Comparison of ENCODE assay signal across 5 worm cellular contexts in genomic region chrII:6825732-6826131, ce11.
TF ChIP-seq lines count a peak whose summit lies in the region.

No protein-coding gene starts in this region.

TF ChIP-seq in whole organism, L1 larva, 84 proteins besides CTCF, POLR2A, EP300 and RAD21 (continues in another document):
- no peak for TF ChIP-seq nhr-11 (tag; optimal IDR thresholded peaks at IDR 0.05; lab: Kevin White, UChicago)
- TF ChIP-seq mab-9 (GFP tag; IDR thresholded peaks at IDR 0.05; lab: Robert Waterston, UW), result no peak
- TF ChIP-seq ces-1 (GFP tag; optimal IDR thresholded peaks at IDR 0.05; lab: Kevin White, UChicago), result no peak
- peak; percentile 88 for TF ChIP-seq blmp-1 (tag; optimal IDR thresholded peaks at IDR 0.05; lab: Kevin White, UChicago)
- TF ChIP-seq ceh-82 (tag; optimal IDR thresholded peaks at IDR 0.05; lab: Kevin White, UChicago), result peak in 1 of 3 experiments; percentile 5
- TF ChIP-seq lsy-2 (tag; optimal IDR thresholded peaks at IDR 0.05; lab: Kevin White, UChicago), result peak in 1 of 2 experiments; percentile 9
- TF ChIP-seq mdl-1 (tag; optimal IDR thresholded peaks at IDR 0.05; lab: Kevin White, UChicago), result no peak
- peak; percentile 51 for TF ChIP-seq nhr-20 (tag; optimal IDR thresholded peaks at IDR 0.05; lab: Kevin White, UChicago)
- no peak for TF ChIP-seq ets-5 (GFP tag; IDR thresholded peaks at IDR 0.05; lab: Robert Waterston, UW)
- peak; percentile 77 for TF ChIP-seq lin-14 (GFP tag; optimal IDR thresholded peaks at IDR 0.05; lab: Kevin White, UChicago)
- TF ChIP-seq snu-23 (GFP tag; optimal IDR thresholded peaks at IDR 0.05; lab: Kevin White, UChicago), result peak; percentile 14
- no peak for TF ChIP-seq sptf-1 (tag; optimal IDR thresholded peaks at IDR 0.05; lab: Kevin White, UChicago)
- no peak for TF ChIP-seq lir-3 (tag; optimal IDR thresholded peaks at IDR 0.05; lab: Kevin White, UChicago; ENCODE audit: poor library complexity)
- TF ChIP-seq unc-30 (tag; optimal IDR thresholded peaks at IDR 0.05; lab: Kevin White, UChicago), result no peak
- no peak for TF ChIP-seq tbx-2 (tag; optimal IDR thresholded peaks at IDR 0.05; lab: Kevin White, UChicago)
- no peak for TF ChIP-seq isw-1 (GFP tag; IDR thresholded peaks at IDR 0.05; lab: Robert Waterston, UW)
- TF ChIP-seq hpl-2 (GFP tag; optimal IDR thresholded peaks at IDR 0.05; lab: Kevin White, UChicago), result no peak
- peak; percentile 43 for TF ChIP-seq rnt-1 (tag; optimal IDR thresholded peaks at IDR 0.05; lab: Kevin White, UChicago)
- peak in 1 of 2 experiments; percentile 70 for TF ChIP-seq egl-27 (tag; optimal IDR thresholded peaks at IDR 0.05; lab: Kevin White, UChicago)

TF ChIP-seq in whole organism, L3 larva, 47 proteins besides CTCF, POLR2A, EP300 and RAD21:
- TF ChIP-seq unc-62 (GFP tag; optimal IDR thresholded peaks at IDR 0.05; lab: Kevin White, UChicago) (peak; percentile 91), nhr-237 (tag; optimal IDR thresholded peaks at IDR 0.05; lab: Kevin White, UChicago) (no peak), eor-1 (tag; optimal IDR thresholded peaks at IDR 0.05; lab: Kevin White, UChicago) (no peak), egl-5 (tag; optimal IDR thresholded peaks at IDR 0.05; lab: Kevin White, UChicago) (peak; percentile 45), snpc-4 (tag; optimal IDR thresholded peaks at IDR 0.05; lab: Kevin White, UChicago) (no peak), nhr-76 (tag; optimal IDR thresholded peaks at IDR 0.05; lab: Kevin White, UChicago) (no peak), nhr-25 (tag; optimal IDR thresholded peaks at IDR 0.05; lab: Kevin White, UChicago) (peak; percentile 38), pha-4 (tag; optimal IDR thresholded peaks at IDR 0.05; lab: Kevin White, UChicago) (no peak), tbx-2 (tag; optimal IDR thresholded peaks at IDR 0.05; lab: Kevin White, UChicago) (no peak), lin-39 (tag; optimal IDR thresholded peaks at IDR 0.05; lab: Kevin White, UChicago) (peak; percentile 63), nhr-43 (tag; optimal IDR thresholded peaks at IDR 0.05; lab: Kevin White, UChicago; ENCODE audit: poor library complexity, severe bottlenecking) (peak; percentile 63), nfya-1 (tag; optimal IDR thresholded peaks at IDR 0.05; lab: Kevin White, UChicago; ENCODE audit: insufficient read depth) (peak; percentile 27), nhr-23 (tag; optimal IDR thresholded peaks at IDR 0.05; lab: Kevin White, UChicago) (peak; percentile 53)

TF ChIP-seq in whole organism, early embryonic, 17 proteins besides CTCF, POLR2A, EP300 and RAD21:
- TF ChIP-seq hmbx-1 (tag; optimal IDR thresholded peaks at IDR 0.05; lab: Kevin White, UChicago) (no peak), B0310.2 (tag; optimal IDR thresholded peaks at IDR 0.05; lab: Kevin White, UChicago) (no peak), ceh-36 (tag; optimal IDR thresholded peaks at IDR 0.05; lab: Kevin White, UChicago) (peak; percentile 68), hmg-4 (GFP tag; optimal IDR thresholded peaks at IDR 0.05; lab: Kevin White, UChicago) (peak; percentile 42), pes-1 (GFP tag; IDR thresholded peaks at IDR 0.05; lab: Robert Waterston, UW) (no peak), F13C5.2 (tag; optimal IDR thresholded peaks at IDR 0.05; lab: Kevin White, UChicago) (no peak), ceh-13 (GFP tag; optimal IDR thresholded peaks at IDR 0.05; lab: Kevin White, UChicago) (no peak), flt-1 (GFP tag; IDR thresholded peaks at IDR 0.05; lab: Robert Waterston, UW) (peak; percentile 38; the same call in 1 of the 2 replicates), sea-1 (GFP tag; conservative IDR thresholded peaks at IDR 0.05; lab: Robert Waterston, UW) (no peak), ama-1 (optimal IDR thresholded peaks at IDR 0.05; lab: Kevin White, UChicago) (no peak), tbx-11 (GFP tag; IDR thresholded peaks at IDR 0.05; lab: Robert Waterston, UW) (no peak), tra-4 (tag; optimal IDR thresholded peaks at IDR 0.05; lab: Kevin White, UChicago) (no peak)

TF ChIP-seq in whole organism, midembryonic, 9 proteins besides CTCF, POLR2A, EP300 and RAD21:
- no peak for TF ChIP-seq ztf-23 (GFP tag; IDR thresholded peaks at IDR 0.05; lab: Robert Waterston, UW)
- TF ChIP-seq med-1 (GFP tag; optimal IDR thresholded peaks at IDR 0.05; lab: Kevin White, UChicago; ENCODE audit: insufficient read depth), result no peak
- TF ChIP-seq ztf-29 (GFP tag; IDR thresholded peaks at IDR 0.05; lab: Robert Waterston, UW), result 0 out of 2 replicates have a peak, but pooled peaks have one; percentile 44
- TF ChIP-seq ref-1 (GFP tag; conservative IDR thresholded peaks at IDR 0.05; lab: Robert Waterston, UW), result no peak
- no peak for TF ChIP-seq T22C8.4 (GFP tag; IDR thresholded peaks at IDR 0.05; lab: Robert Waterston, UW)
- TF ChIP-seq klf-2 (GFP tag; conservative IDR thresholded peaks at IDR 0.05; lab: Robert Waterston, UW), result no peak
- TF ChIP-seq cog-1 (tag; optimal IDR thresholded peaks at IDR 0.05; lab: Kevin White, UChicago), result peak; percentile 77
- no peak for TF ChIP-seq flt-1 (GFP tag; IDR thresholded peaks at IDR 0.05; lab: Robert Waterston, UW)
- TF ChIP-seq tab-1 (GFP tag; IDR thresholded peaks at IDR 0.05; lab: Robert Waterston, UW), result no peak

TF ChIP-seq in whole organism, young adult, 124 proteins besides CTCF, POLR2A, EP300 and RAD21:
- TF ChIP-seq die-1 (tag; optimal IDR thresholded peaks at IDR 0.05; lab: Kevin White, UChicago) (peak; percentile 9), athp-1 (tag; optimal IDR thresholded peaks at IDR 0.05; lab: Kevin White, UChicago) (no peak), nhr-80 (tag; optimal IDR thresholded peaks at IDR 0.05; lab: Kevin White, UChicago) (peak; percentile 52)
